Worm (Caenorhabditis elegans): ENCODE data around the gene rnp-5.

DNA sequence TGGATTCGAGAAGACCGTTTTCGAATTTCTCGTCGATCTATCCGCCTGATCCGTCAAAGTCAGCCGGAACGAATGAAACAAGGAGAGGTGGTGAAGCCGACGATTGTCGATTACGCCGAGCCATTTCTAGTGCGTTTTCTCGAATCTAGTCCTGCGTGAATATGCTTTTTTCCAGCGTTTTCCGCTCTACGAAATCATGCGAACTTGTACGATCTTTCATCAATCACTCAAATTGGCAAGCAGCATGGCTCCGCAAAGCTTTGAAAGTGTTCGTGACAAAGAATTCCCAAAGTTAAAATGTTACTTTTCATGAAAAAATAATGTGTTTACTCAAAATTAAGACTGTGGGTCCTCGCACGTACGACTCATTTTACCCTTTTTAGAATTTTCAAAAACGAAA is 43.2 kb upstream of the rnp-5 start:
- TF ChIP-seq med-1 (GFP tag; optimal IDR thresholded peaks at IDR 0.05; ENCODE audit: insufficient read depth) (no peak), ref-1 (GFP tag; conservative IDR thresholded peaks at IDR 0.05) (no peak)
